Fruit fly (Drosophila melanogaster) whole organism, pupa: ENCODE data around the gene be.

Experiments
- CG10348 ChIP-seq: fragments of 200-800 bp; sonication (Bioruptor generic); IDR thresholded peaks from 2 replicates; pipeline ENCODE4 v1.3.6; 2022; ENCODE audit warnings: missing biosample characterization, missing genetic modification characterization
- CG12605 ChIP-seq: fragments of 200-800 bp; sonication (Bioruptor generic); IDR thresholded peaks from 2 replicates; pipeline ENCODE4 v1.3.6; 2022; ENCODE audit warnings: missing biosample characterization, missing genetic modification characterization
- CG13204 ChIP-seq: fragments of 200-800 bp; sonication (Bioruptor generic); optimal IDR thresholded peaks from 2 replicates; lab custom pipeline; 2018; ENCODE audit warnings: missing biosample characterization, mild to moderate bottlenecking, missing genetic modification characterization, moderate library complexity
- CG14655 ChIP-seq: fragments of 200-800 bp; sonication (Bioruptor generic); optimal IDR thresholded peaks from 3 replicates; lab custom pipeline; 2017; ENCODE audit warnings: mild to moderate bottlenecking, missing biosample characterization, missing genetic modification reagents, missing genetic modification characterization
- CG15710 ChIP-seq: fragments of 200-800 bp; sonication (Bioruptor generic); optimal IDR thresholded peaks from 2 replicates; lab custom pipeline; 2018; ENCODE audit warnings: missing biosample characterization, mild to moderate bottlenecking, missing genetic modification characterization, moderate library complexity
- CG17806 ChIP-seq: fragments of 200-800 bp; sonication (Bioruptor generic); optimal IDR thresholded peaks from 2 replicates; lab custom pipeline; 2018; ENCODE audit warnings: missing biosample characterization, mild to moderate bottlenecking, missing genetic modification characterization, moderate library complexity
- CG32121 ChIP-seq: fragments of 200-800 bp; sonication (Bioruptor generic); IDR thresholded peaks from 2 replicates; pipeline ENCODE4 v1.3.6; 2022; ENCODE audit warnings: missing biosample characterization, missing genetic modification characterization
- CG34367 ChIP-seq: fragments of 200-800 bp; sonication (Bioruptor generic); optimal IDR thresholded peaks from 2 replicates; lab custom pipeline; 2018; ENCODE audit warnings: missing biosample characterization, mild to moderate bottlenecking, missing genetic modification characterization
- CG4496 ChIP-seq: fragments of 200-800 bp; sonication (Bioruptor generic); IDR thresholded peaks from 3 replicates; pipeline ENCODE4 v1.3.6; 2022; ENCODE audit warnings: missing biosample characterization, missing genetic modification characterization
- CG8159 ChIP-seq: fragments of 200-800 bp; sonication (Bioruptor generic); optimal IDR thresholded peaks from 3 replicates; lab custom pipeline; 2018; ENCODE audit warnings: missing biosample characterization, mild to moderate bottlenecking, missing genetic modification characterization, moderate library complexity
- CG8301 ChIP-seq: fragments of 200-800 bp; sonication (Bioruptor generic); optimal IDR thresholded peaks from 2 replicates; lab custom pipeline; 2018; ENCODE audit warnings: missing biosample characterization, mild to moderate bottlenecking, missing genetic modification characterization
- CG9948 ChIP-seq: fragments of 200-800 bp; sonication (Bioruptor generic); optimal IDR thresholded peaks from 2 replicates; lab custom pipeline; 2018; ENCODE audit warnings: missing biosample characterization, mild to moderate bottlenecking, missing genetic modification characterization, moderate library complexity
- D1 ChIP-seq: fragments of 200-800 bp; sonication (Bioruptor generic); optimal IDR thresholded peaks from 2 replicates; lab custom pipeline; 2018; ENCODE audit warnings: missing biosample characterization, mild to moderate bottlenecking, missing genetic modification characterization, moderate library complexity
- EcR ChIP-seq: fragments of 200-800 bp; sonication (Bioruptor generic); optimal IDR thresholded peaks from 3 replicates; lab custom pipeline; 2019; ENCODE audit warnings: missing biosample characterization, missing genetic modification characterization, mild to moderate bottlenecking, moderate library complexity, missing genetic modification reagents
- Ets98B ChIP-seq: fragments of 200-800 bp; sonication (Bioruptor generic); IDR thresholded peaks from 2 replicates; pipeline ENCODE4 v1.3.6; 2022; ENCODE audit warnings: missing biosample characterization, missing genetic modification characterization
- Pif1A ChIP-seq: fragments of 200-800 bp; sonication (Bioruptor generic); optimal IDR thresholded peaks from 3 replicates; lab custom pipeline; 2016; ENCODE audit warnings: missing biosample characterization, missing genetic modification characterization
- Pif1B ChIP-seq: fragments of 200-800 bp; sonication (Bioruptor generic); optimal IDR thresholded peaks from 3 replicates; lab custom pipeline; 2016; ENCODE audit warnings: missing biosample characterization, missing genetic modification characterization
- Snoo ChIP-seq: fragments of 200-800 bp; sonication (Bioruptor generic); optimal IDR thresholded peaks from 3 replicates; lab custom pipeline; 2017; ENCODE audit warnings: missing biosample characterization, mild to moderate bottlenecking, missing genetic modification characterization, inconsistent platforms
- fd96Ca ChIP-seq: fragments of 200-800 bp; sonication (Bioruptor generic); IDR thresholded peaks from 3 replicates; pipeline ENCODE4 v1.3.6; 2022; ENCODE audit warnings: missing biosample characterization, missing genetic modification characterization
- gl ChIP-seq: fragments of 200-800 bp; sonication (Bioruptor generic); optimal IDR thresholded peaks from 2 replicates; lab custom pipeline; 2018; ENCODE audit warnings: missing biosample characterization, mild to moderate bottlenecking, missing genetic modification characterization
- rn ChIP-seq: fragments of 200-800 bp; sonication (Bioruptor generic); IDR thresholded peaks from 2 replicates; pipeline ENCODE4 v1.3.6; 2022; ENCODE audit warnings: missing biosample characterization, missing genetic modification characterization

The be gene

dm6 chrX:15077576-15078136 lies 53.4 kb downstream of the be start:
- TF ChIP-seq Ets98B (GFP tag; lab: Robert Waterston, UW) (peak; percentile 26; the same call in 1 of the 2 replicates), CG32121 (GFP tag; lab: Robert Waterston, UW) (no peak), Pif1B (GFP tag; lab: Kevin White, UChicago) (no peak), CG12605 (GFP tag; lab: Robert Waterston, UW) (peak; percentile 26; the same call in 1 of the 2 replicates), gl (tag; lab: Kevin White, UChicago) (peak; percentile 29)

dm6 chrX:15078394-15078793 lies 54.2 kb downstream of the be start:
- TF ChIP-seq CG12605 (GFP tag; lab: Robert Waterston, UW): peak; percentile 12; the same call in 1 of the 2 replicates
- no peak for TF ChIP-seq CG17806 (tag; lab: Kevin White, UChicago)
- TF ChIP-seq Ets98B (GFP tag; lab: Robert Waterston, UW): no peak
- no peak for TF ChIP-seq EcR (GFP tag; lab: Kevin White, UChicago)
- no peak for TF ChIP-seq Pif1B (GFP tag; lab: Kevin White, UChicago)
- peak; percentile 11 for TF ChIP-seq CG8159
- peak; percentile 46 for TF ChIP-seq gl (tag; lab: Kevin White, UChicago)
- TF ChIP-seq CG34367: no peak
- no peak for TF ChIP-seq CG9948
- no peak for TF ChIP-seq CG10348 (GFP tag; lab: Robert Waterston, UW)
- TF ChIP-seq, all 21 proteins: peak for 3

dm6 chrX:15079163-15079809 lies 55.0 kb downstream of the be start:
- TF ChIP-seq D1 (tag; lab: Kevin White, UChicago): no peak
- no peak for TF ChIP-seq fd96Ca (GFP tag; lab: Robert Waterston, UW)
- TF ChIP-seq Snoo (tag; lab: Kevin White, UChicago): peak; percentile 31
- peak; percentile 40 for TF ChIP-seq Pif1B (GFP tag; lab: Kevin White, UChicago)
- TF ChIP-seq CG15710: no peak
- no peak for TF ChIP-seq CG32121 (GFP tag; lab: Robert Waterston, UW)
- no peak for TF ChIP-seq CG9948
- peak; percentile 51 for TF ChIP-seq CG13204 (GFP tag; lab: Kevin White, UChicago)
- peak; percentile 18 for TF ChIP-seq Pif1A (GFP tag; lab: Kevin White, UChicago)
- TF ChIP-seq gl (tag; lab: Kevin White, UChicago): peak; percentile 57
- no peak for TF ChIP-seq CG8301 (tag; lab: Kevin White, UChicago)
- TF ChIP-seq CG10348 (GFP tag; lab: Robert Waterston, UW): no peak
- no peak for TF ChIP-seq CG12605 (GFP tag; lab: Robert Waterston, UW)
- TF ChIP-seq EcR (GFP tag; lab: Kevin White, UChicago): no peak
- TF ChIP-seq CG8159: no peak
- no peak for TF ChIP-seq CG4496 (GFP tag; lab: Robert Waterston, UW)
- no peak for TF ChIP-seq CG17806 (tag; lab: Kevin White, UChicago)
- 0 out of 2 replicates have a peak, but pooled peaks have one; percentile 9 for TF ChIP-seq Ets98B (GFP tag; lab: Robert Waterston, UW)
- no peak for TF ChIP-seq CG34367
- TF ChIP-seq CG14655: peak; percentile 48
- no peak for TF ChIP-seq rn (GFP tag; lab: Robert Waterston, UW)
- TF ChIP-seq, all 21 proteins: peak for 7

dm6 chrX:15079945-15080344 lies 55.7 kb downstream of the be start:
- TF ChIP-seq gl (tag; lab: Kevin White, UChicago) (peak; percentile 66), CG34367 (peak; percentile 26), D1 (tag; lab: Kevin White, UChicago) (no peak), CG13204 (GFP tag; lab: Kevin White, UChicago) (peak; percentile 67), Ets98B (GFP tag; lab: Robert Waterston, UW) (no peak), CG12605 (GFP tag; lab: Robert Waterston, UW) (peak; percentile 62), CG8159 (no peak), CG9948 (no peak), CG8301 (tag; lab: Kevin White, UChicago) (peak; percentile 14), CG14655 (no peak), Pif1B (GFP tag; lab: Kevin White, UChicago) (peak; percentile 25), rn (GFP tag; lab: Robert Waterston, UW) (no peak), fd96Ca (GFP tag; lab: Robert Waterston, UW) (no peak), CG10348 (GFP tag; lab: Robert Waterston, UW) (no peak), Snoo (tag; lab: Kevin White, UChicago) (no peak), CG4496 (GFP tag; lab: Robert Waterston, UW) (peak; percentile 50; the same call in 2 of the 3 replicates), EcR (GFP tag; lab: Kevin White, UChicago) (no peak), CG32121 (GFP tag; lab: Robert Waterston, UW) (no peak), CG15710 (peak; percentile 24), Pif1A (GFP tag; lab: Kevin White, UChicago) (peak; percentile 13)

dm6 chrX:15080780-15081402 lies 56.7 kb downstream of the be start, which contains the start of gene CG33177:
Gene CG33177 (plus strand): TSS chrX:15081367.
- TF ChIP-seq CG14655 (no peak), CG4496 (GFP tag; lab: Robert Waterston, UW) (no peak), CG10348 (GFP tag; lab: Robert Waterston, UW) (no peak), CG8159 (no peak), Pif1A (GFP tag; lab: Kevin White, UChicago) (no peak), Snoo (tag; lab: Kevin White, UChicago) (no peak), fd96Ca (GFP tag; lab: Robert Waterston, UW) (no peak), gl (tag; lab: Kevin White, UChicago) (no peak), EcR (GFP tag; lab: Kevin White, UChicago) (no peak), rn (GFP tag; lab: Robert Waterston, UW) (no peak), CG13204 (GFP tag; lab: Kevin White, UChicago) (no peak), CG8301 (tag; lab: Kevin White, UChicago) (no peak), CG12605 (GFP tag; lab: Robert Waterston, UW) (no peak), Pif1B (GFP tag; lab: Kevin White, UChicago) (no peak), Ets98B (GFP tag; lab: Robert Waterston, UW) (no peak)
